Fruit fly (Drosophila melanogaster) whole organism, embryonic: Measurements from ENCODE around the gene Gpdh3.

Experiments used
- Ada2b ChIP-seq: fragments of 200-800 bp; sonication (Bioruptor generic); IDR thresholded peaks from 2 replicates; pipeline ENCODE4 v1.3.6; 2022; ENCODE audit warnings: missing biosample characterization, missing genetic modification characterization
- Atf6 ChIP-seq: fragments of 200-800 bp; sonication (Bioruptor generic); IDR thresholded peaks from 2 replicates; pipeline ENCODE4 v1.3.6; 2022; ENCODE audit warnings: missing biosample characterization, missing genetic modification characterization
- B-H2 ChIP-seq: fragments of 200-800 bp; sonication (Bioruptor generic); optimal IDR thresholded peaks from 2 replicates; lab custom pipeline; 2018; ENCODE audit warnings: missing biosample characterization, mild to moderate bottlenecking, missing genetic modification characterization
- Blimp-1 ChIP-seq: fragments of 200-800 bp; sonication (Bioruptor generic); optimal IDR thresholded peaks from 3 replicates; lab custom pipeline; 2018; ENCODE audit warnings: missing biosample characterization, missing genetic modification characterization, mild to moderate bottlenecking, moderate library complexity, missing genetic modification reagents
- CG11093 ChIP-seq: fragments of 200-800 bp; sonication (Bioruptor generic); IDR thresholded peaks from 3 replicates; pipeline ENCODE4 v1.3.6; 2022; ENCODE audit warnings: missing biosample characterization, missing genetic modification characterization
- CG14710 ChIP-seq: fragments of 200-800 bp; sonication (Bioruptor generic); optimal IDR thresholded peaks from 3 replicates; lab custom pipeline; 2019; ENCODE audit warnings: missing biosample characterization, mild to moderate bottlenecking, missing genetic modification characterization, moderate library complexity
- CG15601 ChIP-seq: fragments of 200-800 bp; sonication (Bioruptor generic); optimal IDR thresholded peaks from 3 replicates; lab custom pipeline; 2019; ENCODE audit warnings: missing biosample characterization, mild to moderate bottlenecking, missing genetic modification characterization, moderate library complexity
- CG17361 ChIP-seq: fragments of 200-800 bp; sonication (Bioruptor generic); IDR thresholded peaks from 3 replicates; pipeline ENCODE4 v1.3.6; 2022; ENCODE audit warnings: missing biosample characterization, missing genetic modification characterization
- CG17802 ChIP-seq: fragments of 200-800 bp; sonication (Bioruptor generic); optimal IDR thresholded peaks from 2 replicates; lab custom pipeline; 2018; ENCODE audit warnings: missing biosample characterization, mild to moderate bottlenecking, missing genetic modification characterization, moderate library complexity
- CG17829 ChIP-seq: fragments of 200-800 bp; optimal IDR thresholded peaks from 2 replicates; lab custom pipeline; 2019; ENCODE audit warnings: missing biosample characterization, mild to moderate bottlenecking, missing genetic modification characterization, moderate library complexity
- CG30403 ChIP-seq: fragments of 200-800 bp; sonication (Bioruptor generic); optimal IDR thresholded peaks from 3 replicates; lab custom pipeline; 2016; ENCODE audit warnings: missing biosample characterization, missing genetic modification characterization
- CG30431 ChIP-seq: fragments of 200-800 bp; sonication (Bioruptor generic); optimal IDR thresholded peaks from 2 replicates; lab custom pipeline; 2017; ENCODE audit warnings: missing biosample characterization, missing genetic modification characterization
- CG34422 ChIP-seq: fragments of 200-800 bp; sonication (Bioruptor generic); IDR thresholded peaks from 3 replicates; pipeline ENCODE4 v1.3.6; 2022; ENCODE audit warnings: missing biosample characterization, missing genetic modification characterization
- CG3838 ChIP-seq: fragments of 200-800 bp; sonication (Bioruptor generic); optimal IDR thresholded peaks from 3 replicates; lab custom pipeline; 2016; ENCODE audit warnings: missing biosample characterization, missing genetic modification characterization
- CG42726 ChIP-seq: fragments of 200-800 bp; sonication (Bioruptor generic); IDR thresholded peaks from 2 replicates; pipeline ENCODE4 v1.3.6; 2022; ENCODE audit warnings: missing biosample characterization, missing genetic modification characterization; ENCODE audit not compliant: partially characterized antibody
- CG7963 ChIP-seq: fragments of 200-800 bp; sonication (Bioruptor generic); IDR thresholded peaks from 3 replicates; pipeline ENCODE4 v1.3.6; 2022; ENCODE audit warnings: missing biosample characterization, missing genetic modification characterization; ENCODE audit not compliant: partially characterized antibody
- D19B ChIP-seq: fragments of 200-800 bp; sonication (Bioruptor generic); optimal IDR thresholded peaks from 2 replicates; lab custom pipeline; 2017; ENCODE audit warnings: missing biosample characterization, mild to moderate bottlenecking, missing genetic modification characterization
- Myb ChIP-seq: fragments of 200-800 bp; sonication (Bioruptor generic); optimal IDR thresholded peaks from 2 replicates; lab custom pipeline; 2016; ENCODE audit warnings: missing biosample characterization, missing genetic modification characterization
- NK7.1 ChIP-seq: fragments of 200-800 bp; sonication (Bioruptor generic); optimal IDR thresholded peaks from 3 replicates; lab custom pipeline; 2016; ENCODE audit warnings: missing biosample characterization, missing genetic modification characterization
- Nf-YA ChIP-seq: fragments of 200-800 bp; sonication (Bioruptor generic); IDR thresholded peaks from 2 replicates; pipeline ENCODE4 v1.3.6; 2022; ENCODE audit warnings: missing biosample characterization, missing genetic modification characterization
- Stat92E ChIP-seq, 3 experiments: fragments of >200 bp in 2 of 3; fragments of 200-800 bp in 1 of 3; sonication (Bioruptor generic) in 1 of 3; optimal IDR thresholded peaks; 2 replicates each; lab custom pipeline; 2017 to 2019; ENCODE audit warnings: missing biosample characterization in 3 of 3, missing genetic modification characterization in 3 of 3, mild to moderate bottlenecking in 1 of 3, moderate library complexity in 1 of 3
- Taf1 ChIP-seq: fragments of 200-800 bp; sonication (Bioruptor generic); IDR thresholded peaks from 2 replicates; pipeline ENCODE4 v1.3.6; 2022; ENCODE audit warnings: missing biosample characterization, missing genetic modification characterization
- Xbp1 ChIP-seq: fragments of 200-800 bp; sonication (Bioruptor generic); optimal IDR thresholded peaks from 3 replicates; lab custom pipeline; 2016; ENCODE audit warnings: missing biosample characterization, mild to moderate bottlenecking, missing genetic modification characterization
- cg ChIP-seq: fragments of 200-800 bp; sonication (Bioruptor generic); optimal IDR thresholded peaks from 3 replicates; lab custom pipeline; 2019; ENCODE audit warnings: missing biosample characterization, mild to moderate bottlenecking, missing genetic modification characterization, moderate library complexity
- danr ChIP-seq: fragments of 200-800 bp; sonication (Bioruptor generic); IDR thresholded peaks from 2 replicates; pipeline ENCODE4 v1.3.6; 2022; ENCODE audit warnings: missing biosample characterization, missing genetic modification characterization
- disco-r ChIP-seq: fragments of 200-800 bp; sonication (Bioruptor generic); optimal IDR thresholded peaks from 2 replicates; lab custom pipeline; 2016; ENCODE audit warnings: missing biosample characterization, missing genetic modification characterization
- dmrt99B ChIP-seq: fragments of 200-800 bp; sonication (Bioruptor generic); optimal IDR thresholded peaks from 2 replicates; lab custom pipeline; 2018; ENCODE audit warnings: missing biosample characterization, mild to moderate bottlenecking, missing genetic modification characterization, moderate library complexity
- esg ChIP-seq: fragments of 200-800 bp; sonication (Bioruptor generic); conservative IDR thresholded peaks from 2 replicates; pipeline ENCODE4 v1.3.6; 2022; ENCODE audit warnings: missing biosample characterization, missing genetic modification characterization
- exex ChIP-seq: fragments of 200-800 bp; sonication (Bioruptor generic); optimal IDR thresholded peaks from 4 replicates; lab custom pipeline; 2018; ENCODE audit warnings: missing biosample characterization, mild to moderate bottlenecking, missing genetic modification characterization, moderate library complexity
- fu2 ChIP-seq: fragments of 200-800 bp; sonication (Bioruptor generic); optimal IDR thresholded peaks from 2 replicates; lab custom pipeline; 2016; ENCODE audit warnings: missing biosample characterization, missing genetic modification characterization
- h ChIP-seq: fragments of >200 bp; optimal IDR thresholded peaks from 2 replicates; lab custom pipeline; 2017
- kay ChIP-seq: fragments of 200-800 bp; sonication (Bioruptor generic); optimal IDR thresholded peaks from 2 replicates; lab custom pipeline; 2016; ENCODE audit warnings: missing biosample characterization, missing genetic modification characterization
- knrl ChIP-seq: fragments of 200-800 bp; sonication (Bioruptor generic); IDR thresholded peaks from 3 replicates; pipeline ENCODE4 v1.3.6; 2022; ENCODE audit warnings: missing biosample characterization, missing genetic modification characterization; ENCODE audit not compliant: partially characterized antibody
- mam ChIP-seq: fragments of 200-800 bp; sonication (Bioruptor generic); optimal IDR thresholded peaks from 3 replicates; lab custom pipeline; 2016; ENCODE audit warnings: missing biosample characterization, missing genetic modification characterization
- p53 ChIP-seq: fragments of 200-800 bp; sonication (Bioruptor generic); optimal IDR thresholded peaks from 2 replicates; lab custom pipeline; 2016; ENCODE audit warnings: missing biosample characterization, missing genetic modification characterization
- pho ChIP-seq: fragments of 200-800 bp; sonication (Bioruptor generic); optimal IDR thresholded peaks from 2 replicates; lab custom pipeline; 2016; ENCODE audit warnings: missing biosample characterization, missing genetic modification characterization
- pum ChIP-seq: fragments of 200-800 bp; sonication (Bioruptor generic); optimal IDR thresholded peaks from 2 replicates; lab custom pipeline; 2016; ENCODE audit warnings: missing biosample characterization, missing genetic modification characterization
- slou ChIP-seq: fragments of 200-800 bp; sonication (Bioruptor generic); optimal IDR thresholded peaks from 3 replicates; lab custom pipeline; 2016; ENCODE audit warnings: missing biosample characterization, missing genetic modification characterization
- sr ChIP-seq: fragments of 200-800 bp; sonication (Bioruptor generic); IDR thresholded peaks from 3 replicates; pipeline ENCODE4 v1.3.6; 2022; ENCODE audit warnings: missing biosample characterization, missing genetic modification characterization
- trh ChIP-seq: fragments of 200-800 bp; sonication (Bioruptor generic); optimal IDR thresholded peaks from 2 replicates; lab custom pipeline; 2016; ENCODE audit warnings: missing biosample characterization, missing genetic modification characterization
- tx ChIP-seq: fragments of 200-800 bp; sonication (Bioruptor generic); optimal IDR thresholded peaks from 2 replicates; lab custom pipeline; 2016; ENCODE audit warnings: missing biosample characterization, missing genetic modification characterization
- wor ChIP-seq: fragments of 200-800 bp; sonication (Bioruptor generic); IDR thresholded peaks from 2 replicates; pipeline ENCODE4 v1.3.6; 2022; ENCODE audit warnings: missing biosample characterization, missing genetic modification characterization
- zf30C ChIP-seq: fragments of 200-800 bp; sonication (Bioruptor generic); optimal IDR thresholded peaks from 3 replicates; lab custom pipeline; 2018; ENCODE audit warnings: missing biosample characterization, mild to moderate bottlenecking, missing genetic modification characterization

Gpdh3 gene

dm6 chr3R:22362218-22362907 is 19.5 kb upstream of the Gpdh3 start, which contains the start of the genes JMJD6, CG7071 and Muted (continued):
- peak; percentile 91 for TF ChIP-seq CG17361
- peak; percentile 76 for TF ChIP-seq disco-r (GFP tag; lab: Kevin White, UChicago)
- TF ChIP-seq CG17829 (tag; lab: Kevin White, UChicago): peak; percentile 88
- peak; percentile 93 for TF ChIP-seq mam (GFP tag; lab: Kevin White, UChicago)
- peak; percentile 86 for TF ChIP-seq knrl (GFP tag; lab: Robert Waterston, UW)
- peak; percentile 77 for TF ChIP-seq exex (tag; lab: Kevin White, UChicago)
- TF ChIP-seq Stat92E (GFP tag; optimal IDR thresholded peaks at IDR 0.05; lab: Kevin White, UChicago): peak in 1 of 3 experiments; percentile 22
- TF ChIP-seq CG30431 (GFP tag; lab: Kevin White, UChicago): peak; percentile 83
- TF ChIP-seq B-H2 (GFP tag; lab: Kevin White, UChicago): peak; percentile 97
- peak; percentile 86 for TF ChIP-seq CG3838 (GFP tag; lab: Kevin White, UChicago)
- peak; percentile 75 for TF ChIP-seq kay
- TF ChIP-seq Taf1 (GFP tag; lab: Robert Waterston, UW): peak; percentile 76
- TF ChIP-seq Xbp1 (GFP tag; lab: Kevin White, UChicago): peak; percentile 96
- TF ChIP-seq CG30403 (GFP tag; lab: Kevin White, UChicago): peak; percentile 96
- TF ChIP-seq CG34422 (GFP tag; lab: Robert Waterston, UW): peak; percentile 93
- peak; percentile 85 for TF ChIP-seq esg (GFP tag; lab: Robert Waterston, UW)
- peak; percentile 87 for TF ChIP-seq Blimp-1
- TF ChIP-seq fu2: peak; percentile 85
- TF ChIP-seq CG7963 (GFP tag; lab: Robert Waterston, UW): 0 out of 3 replicates have a peak, but pooled peaks have one; percentile 4
- peak; percentile 91 for TF ChIP-seq pum
- peak; percentile 91 for TF ChIP-seq pho (GFP tag; lab: Kevin White, UChicago)
- TF ChIP-seq h (lab: Kevin White, UChicago): no peak
- TF ChIP-seq tx: peak; percentile 91
- peak; percentile 76 for TF ChIP-seq D19B (GFP tag; lab: Kevin White, UChicago)
- peak; percentile 78 for TF ChIP-seq dmrt99B (tag; lab: Kevin White, UChicago)
- peak; percentile 76 for TF ChIP-seq CG17802 (tag; lab: Kevin White, UChicago)
- peak; percentile 54 for TF ChIP-seq trh (GFP tag; lab: Kevin White, UChicago)
- peak; percentile 85; the same call in 1 of the 3 replicates for TF ChIP-seq CG11093 (GFP tag; lab: Robert Waterston, UW)
- TF ChIP-seq Myb (GFP tag; lab: Kevin White, UChicago): peak; percentile 71
- peak; percentile 66; the same call in 1 of the 2 replicates for TF ChIP-seq CG42726 (GFP tag; lab: Robert Waterston, UW)
- TF ChIP-seq NK7.1 (GFP tag; lab: Kevin White, UChicago): no peak
- TF ChIP-seq zf30C: peak; percentile 9
- TF ChIP-seq sr: peak; percentile 55; the same call in 1 of the 3 replicates
- peak; percentile 77; the same call in 1 of the 2 replicates for TF ChIP-seq wor (GFP tag; lab: Robert Waterston, UW)
- peak; percentile 94 for TF ChIP-seq CG14710 (tag; lab: Kevin White, UChicago)
- TF ChIP-seq cg (GFP tag; lab: Kevin White, UChicago): no peak
- peak; percentile 84 for TF ChIP-seq danr (GFP tag; lab: Robert Waterston, UW)
- TF ChIP-seq CG15601: peak; percentile 88
- TF ChIP-seq Nf-YA: peak; percentile 53; the same call in 1 of the 2 replicates
- TF ChIP-seq Atf6 (GFP tag; lab: Robert Waterston, UW): peak; percentile 90
- peak; percentile 89 for TF ChIP-seq Ada2b (GFP tag; lab: Robert Waterston, UW)
- peak; percentile 88 for TF ChIP-seq slou (GFP tag; lab: Kevin White, UChicago)
- TF ChIP-seq p53: peak; percentile 19
